Worm (Caenorhabditis elegans): ENCODE measurements around the gene spe-10.

spe-10 gene

ce11 chrV:10425098-10425497 lies 41.0 kb downstream of the spe-10 start, which contains the start of gene col-12:
Gene col-12, minus strand, starts transcription at chrV:10425198.
- TF ChIP-seq unc-86 (tag; optimal IDR thresholded peaks at IDR 0.05) (no peak), ahr-1 (tag; optimal IDR thresholded peaks at IDR 0.05) (no peak), ets-4 (tag; optimal IDR thresholded peaks at IDR 0.05) (no peak), ceh-14 (tag; optimal IDR thresholded peaks at IDR 0.05) (no peak), ztf-16 (tag; optimal IDR thresholded peaks at IDR 0.05) (no peak), unc-3 (GFP tag; conservative IDR thresholded peaks at IDR 0.05) (no peak), unc-3 (tag; optimal IDR thresholded peaks at IDR 0.05) (no peak), C08G9.2 (tag; optimal IDR thresholded peaks at IDR 0.05) (no peak), hlh-6 (tag; optimal IDR thresholded peaks at IDR 0.05) (no peak), F13H6.1 (tag; optimal IDR thresholded peaks at IDR 0.05) (no peak), hlh-30 (tag; optimal IDR thresholded peaks at IDR 0.05; ENCODE audit: insufficient read depth) (no peak), ttx-3 (tag; optimal IDR thresholded peaks at IDR 0.05) (no peak), ceh-30 (tag; optimal IDR thresholded peaks at IDR 0.05) (no peak), hlh-15 (tag; optimal IDR thresholded peaks at IDR 0.05) (no peak), ceh-24 (tag; optimal IDR thresholded peaks at IDR 0.05) (no peak), npax-4 (tag; optimal IDR thresholded peaks at IDR 0.05) (no peak), syd-9 (tag; optimal IDR thresholded peaks at IDR 0.05) (no peak), K02D7.2 (tag; optimal IDR thresholded peaks at IDR 0.05) (no peak), zip-5 (tag; optimal IDR thresholded peaks at IDR 0.05) (no peak), ceh-22 (tag; optimal IDR thresholded peaks at IDR 0.05) (no peak)

DNA sequence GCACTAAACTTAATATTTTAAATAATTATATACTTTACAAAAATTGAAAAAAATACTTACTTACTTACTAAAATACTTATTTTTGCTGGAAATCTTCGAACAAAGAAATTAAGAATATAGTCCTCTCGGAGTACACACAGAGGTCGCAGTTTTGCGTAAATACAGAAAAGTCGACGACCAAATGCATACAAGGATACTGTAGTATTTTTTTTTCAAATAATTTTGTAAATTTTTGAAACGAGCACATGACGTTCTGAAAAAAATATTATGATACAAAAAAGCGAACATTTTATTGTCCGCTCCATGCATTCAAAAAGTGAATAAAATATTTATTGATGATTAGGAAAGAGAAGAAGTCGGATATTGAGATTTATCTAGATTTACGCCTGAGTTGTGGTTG lies 42.2 kb downstream of the spe-10 start, which contains the start of gene apc-10:
Gene apc-10, minus strand, starts transcription at position 101 of the 400 bp plus-strand sequence.
- TF ChIP-seq ceh-2 (tag; optimal IDR thresholded peaks at IDR 0.05) (no peak), ztf-16 (tag; optimal IDR thresholded peaks at IDR 0.05) (no peak), ceh-34 (tag; optimal IDR thresholded peaks at IDR 0.05) (no peak), pqm-1 (tag; optimal IDR thresholded peaks at IDR 0.05) (no peak)

- no peak for TF ChIP-seq fkh-10 (GFP tag; optimal IDR thresholded peaks at IDR 0.05)
- TF ChIP-seq tbx-7 (tag; optimal IDR thresholded peaks at IDR 0.05) = no peak
Measured at ce11 chrV:10428608-10429007, 44.6 kb downstream of the spe-10 start, which contains the start of gene tag-314. Gene tag-314, minus strand, starts transcription at chrV:10428708.

DNA sequence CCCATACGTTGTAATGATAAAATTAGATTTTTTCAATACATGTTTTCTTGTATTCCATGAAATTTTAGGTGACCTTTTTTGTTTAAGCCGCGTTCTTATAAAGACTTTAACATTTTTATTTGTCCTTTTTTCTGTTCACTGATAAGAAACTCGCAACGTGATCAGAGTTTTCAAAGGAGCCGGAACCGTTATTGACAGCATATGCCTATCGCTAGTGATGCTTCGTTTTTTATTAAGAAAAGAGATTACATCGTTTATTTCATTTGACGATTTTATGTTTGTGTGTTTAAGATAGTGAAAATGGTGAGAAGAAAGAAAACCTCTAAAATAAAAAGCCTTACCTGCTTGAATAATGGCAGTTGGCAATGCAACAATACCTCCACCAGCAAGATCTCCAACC lies 48.6 kb downstream of the spe-10 start:
- no peak for TF ChIP-seq ceh-31 (tag; optimal IDR thresholded peaks at IDR 0.05)

DNA sequence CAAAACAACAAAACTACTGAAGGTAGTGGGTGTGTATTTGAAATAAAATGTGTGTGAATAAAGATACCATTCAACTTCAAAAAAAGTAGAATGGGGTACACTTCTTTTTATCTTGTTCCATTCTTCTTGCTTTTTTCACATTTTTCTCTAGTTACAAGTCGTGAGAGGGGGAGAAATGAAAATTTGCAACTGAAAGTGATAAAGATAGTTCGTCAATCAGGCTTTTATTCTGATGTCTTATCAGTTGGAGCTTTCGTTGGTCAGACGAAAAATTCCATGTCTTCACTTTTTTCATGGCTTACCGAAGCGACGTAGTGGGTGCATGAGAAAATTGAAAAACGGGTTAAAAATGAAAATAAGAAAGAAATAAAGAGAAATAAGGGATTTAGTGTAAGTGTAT lies 49.7 kb downstream of the spe-10 start, which contains the start of gene Y32F6A.4:
Gene Y32F6A.4, minus strand, starts transcription at position 347 of the 400 bp plus-strand sequence.
- TF ChIP-seq tbx-7 (tag; optimal IDR thresholded peaks at IDR 0.05) (no peak), fkh-6 (tag; optimal IDR thresholded peaks at IDR 0.05) (no peak), tbx-2 (tag; optimal IDR thresholded peaks at IDR 0.05) (no peak), fax-1 (tag; optimal IDR thresholded peaks at IDR 0.05) (no peak), pqm-1 (tag; optimal IDR thresholded peaks at IDR 0.05) (no peak), Y22D7AL.16 (tag; optimal IDR thresholded peaks at IDR 0.05) (no peak), zip-5 (tag; optimal IDR thresholded peaks at IDR 0.05) (no peak), C38D4.7 (GFP tag; optimal IDR thresholded peaks at IDR 0.05) (no peak), lin-11 (tag; optimal IDR thresholded peaks at IDR 0.05) (no peak), ceh-19 (GFP tag; optimal IDR thresholded peaks at IDR 0.05) (no peak), nfya-1 (tag; optimal IDR thresholded peaks at IDR 0.05) (no peak), nhr-11 (tag; optimal IDR thresholded peaks at IDR 0.05) (no peak), ceh-6 (GFP tag; optimal IDR thresholded peaks at IDR 0.05) (no peak), ama-1 (optimal IDR thresholded peaks at IDR 0.05) (no peak), unc-3 (GFP tag; conservative IDR thresholded peaks at IDR 0.05) (no peak), unc-3 (tag; optimal IDR thresholded peaks at IDR 0.05) (no peak), pros-1 (tag; optimal IDR thresholded peaks at IDR 0.05) (no peak), ceh-31 (tag; optimal IDR thresholded peaks at IDR 0.05) (no peak)
